Fruit fly (Drosophila melanogaster) whole organism, wandering third instar larva: ENCODE data around the gene Osi9.

ENCODE experiments used
- Abd-B ChIP-seq: fragments of >200 bp; optimal IDR thresholded peaks from 2 replicates; lab custom pipeline; 2017; ENCODE audit warnings: missing biosample characterization, missing genetic modification characterization
- CG32264 ChIP-seq: fragments of 200-800 bp; sonication (Bioruptor generic); optimal IDR thresholded peaks from 2 replicates; lab custom pipeline; 2016; ENCODE audit warnings: missing biosample characterization, missing genetic modification characterization
- Dfd ChIP-seq: fragments of >200 bp; optimal IDR thresholded peaks from 2 replicates; lab custom pipeline; 2017; ENCODE audit warnings: missing biosample characterization, missing genetic modification characterization
- Dif ChIP-seq: fragments of 200-275, 200-300 bp; sonication (Bioruptor generic); optimal IDR thresholded peaks from 2 replicates; lab custom pipeline; 2018; ENCODE audit warnings: missing biosample characterization, missing genetic modification characterization; ENCODE audit not compliant: partially characterized antibody
- GATAd ChIP-seq: sonication (Bioruptor generic); optimal IDR thresholded peaks from 2 replicates; lab custom pipeline; 2016; ENCODE audit warnings: missing biosample characterization, missing genetic modification characterization
- HLH106 ChIP-seq: fragments of 200-800 bp; optimal IDR thresholded peaks from 3 replicates; lab custom pipeline; 2019; ENCODE audit warnings: missing biosample characterization, mild to moderate bottlenecking, missing genetic modification characterization, moderate library complexity
- Hnf4 ChIP-seq: fragments of 200-800 bp; sonication (Bioruptor generic); optimal IDR thresholded peaks from 2 replicates; lab custom pipeline; 2016; ENCODE audit warnings: missing biosample characterization, mild to moderate bottlenecking, missing genetic modification characterization
- Hr83 ChIP-seq: fragments of 200-300 bp; sonication (Bioruptor generic); optimal IDR thresholded peaks from 2 replicates; lab custom pipeline; 2016; ENCODE audit warnings: missing biosample characterization, mild to moderate bottlenecking, missing genetic modification characterization, moderate library complexity; ENCODE audit not compliant: poor library complexity, severe bottlenecking
- Jra ChIP-seq: sonication (Bioruptor generic); optimal IDR thresholded peaks from 2 replicates; lab custom pipeline; 2016; ENCODE audit warnings: missing biosample characterization, missing genetic modification characterization
- Mio ChIP-seq: sonication (Bioruptor generic); optimal IDR thresholded peaks from 2 replicates; lab custom pipeline; 2016; ENCODE audit warnings: missing biosample characterization, missing genetic modification characterization
- Myc ChIP-seq: fragments of >200 bp; optimal IDR thresholded peaks from 2 replicates; lab custom pipeline; 2017
- N ChIP-seq: fragments of >200 bp; optimal IDR thresholded peaks from 2 replicates; lab custom pipeline; 2018; ENCODE audit warnings: missing biosample characterization, missing external identifiers, missing genetic modification characterization
- OdsH ChIP-seq: fragments of 200-800 bp; sonication (Bioruptor generic); optimal IDR thresholded peaks from 2 replicates; lab custom pipeline; 2016; ENCODE audit warnings: missing biosample characterization, mild to moderate bottlenecking, missing genetic modification characterization
- Sp1 ChIP-seq: fragments of 200-800 bp; sonication (Bioruptor generic); optimal IDR thresholded peaks from 3 replicates; lab custom pipeline; 2019; ENCODE audit warnings: missing biosample characterization, mild to moderate bottlenecking, missing genetic modification characterization, moderate library complexity
- brk ChIP-seq: fragments of 200-800 bp; sonication (Bioruptor generic); optimal IDR thresholded peaks from 2 replicates; lab custom pipeline; 2016; ENCODE audit warnings: missing biosample characterization, mild to moderate bottlenecking, missing genetic modification characterization
- dl ChIP-seq, 2 experiments: fragments of 175-275, 200-275 bp in 1 of 2; fragments of 200-275 bp in 1 of 2; sonication (Bioruptor generic); optimal IDR thresholded peaks; lab custom pipeline; 2018; ENCODE audit warnings: mild to moderate bottlenecking in 2 of 2, missing biosample characterization in 2 of 2, missing genetic modification characterization in 2 of 2, moderate library complexity in 2 of 2; ENCODE audit not compliant: partially characterized antibody in 2 of 2, insufficient read depth in 1 of 2
- dmrt93B ChIP-seq: fragments of 200-800 bp; sonication (Bioruptor generic); optimal IDR thresholded peaks from 2 replicates; lab custom pipeline; 2018; ENCODE audit warnings: missing biosample characterization, mild to moderate bottlenecking, missing genetic modification characterization
- dsf ChIP-seq: sonication (Bioruptor generic); optimal IDR thresholded peaks from 2 replicates; lab custom pipeline; 2016; ENCODE audit warnings: missing biosample characterization, missing genetic modification characterization, borderline replicate concordance
- ey ChIP-seq: fragments of 200-800 bp; sonication (Bioruptor generic); optimal IDR thresholded peaks from 2 replicates; lab custom pipeline; 2016; ENCODE audit warnings: missing biosample characterization, missing genetic modification characterization
- foxo ChIP-seq, 2 experiments: fragments of 200-800 bp; sonication (Bioruptor generic); optimal IDR thresholded peaks; 2 replicates in 1 of 2; 3 replicates in 1 of 2; lab custom pipeline; 2016 to 2017; ENCODE audit warnings: missing biosample characterization in 2 of 2, missing genetic modification characterization in 2 of 2
- fru ChIP-seq: fragments of 200-800 bp; sonication (Bioruptor generic); optimal IDR thresholded peaks from 3 replicates; lab custom pipeline; 2016; ENCODE audit warnings: missing biosample characterization, mild to moderate bottlenecking, missing genetic modification characterization
- jim ChIP-seq: fragments of 175-275, 200-325 bp; sonication (Bioruptor generic); optimal IDR thresholded peaks from 2 replicates; lab custom pipeline; 2016; ENCODE audit warnings: missing biosample characterization, mild to moderate bottlenecking, missing genetic modification characterization
- lola ChIP-seq: fragments of >200 bp; optimal IDR thresholded peaks from 2 replicates; lab custom pipeline; 2017; ENCODE audit warnings: missing biosample characterization, missing genetic modification characterization
- pan ChIP-seq: fragments of >200 bp; optimal IDR thresholded peaks from 2 replicates; lab custom pipeline; 2017
- psq ChIP-seq: fragments of 200-800 bp; sonication (Bioruptor generic); optimal IDR thresholded peaks from 3 replicates; lab custom pipeline; 2017; ENCODE audit warnings: missing biosample characterization, mild to moderate bottlenecking, missing genetic modification characterization, moderate library complexity
- rgr ChIP-seq: fragments of 200-800 bp; sonication (Bioruptor generic); optimal IDR thresholded peaks from 3 replicates; lab custom pipeline; 2016; ENCODE audit warnings: missing biosample characterization, mild to moderate bottlenecking, missing genetic modification characterization
- sage ChIP-seq: fragments of 200-800 bp; sonication (Bioruptor generic); optimal IDR thresholded peaks from 2 replicates; lab custom pipeline; 2016; ENCODE audit warnings: missing biosample characterization, mild to moderate bottlenecking, missing genetic modification characterization
- sv ChIP-seq: fragments of 200-800 bp; sonication (Bioruptor generic); optimal IDR thresholded peaks from 3 replicates; lab custom pipeline; 2016; ENCODE audit warnings: missing biosample characterization, missing genetic modification characterization
- tai ChIP-seq: sonication (Bioruptor generic); optimal IDR thresholded peaks from 2 replicates; lab custom pipeline; 2016; ENCODE audit warnings: missing biosample characterization, missing genetic modification characterization
- usp ChIP-seq: fragments of >200 bp; optimal IDR thresholded peaks from 2 replicates; lab custom pipeline; 2017; ENCODE audit warnings: missing biosample characterization, missing genetic modification characterization
- woc ChIP-seq: sonication (Bioruptor generic); optimal IDR thresholded peaks from 2 replicates; lab custom pipeline; 2016; ENCODE audit warnings: missing biosample characterization, mild to moderate bottlenecking, missing genetic modification characterization

Osi9 gene

DNA sequence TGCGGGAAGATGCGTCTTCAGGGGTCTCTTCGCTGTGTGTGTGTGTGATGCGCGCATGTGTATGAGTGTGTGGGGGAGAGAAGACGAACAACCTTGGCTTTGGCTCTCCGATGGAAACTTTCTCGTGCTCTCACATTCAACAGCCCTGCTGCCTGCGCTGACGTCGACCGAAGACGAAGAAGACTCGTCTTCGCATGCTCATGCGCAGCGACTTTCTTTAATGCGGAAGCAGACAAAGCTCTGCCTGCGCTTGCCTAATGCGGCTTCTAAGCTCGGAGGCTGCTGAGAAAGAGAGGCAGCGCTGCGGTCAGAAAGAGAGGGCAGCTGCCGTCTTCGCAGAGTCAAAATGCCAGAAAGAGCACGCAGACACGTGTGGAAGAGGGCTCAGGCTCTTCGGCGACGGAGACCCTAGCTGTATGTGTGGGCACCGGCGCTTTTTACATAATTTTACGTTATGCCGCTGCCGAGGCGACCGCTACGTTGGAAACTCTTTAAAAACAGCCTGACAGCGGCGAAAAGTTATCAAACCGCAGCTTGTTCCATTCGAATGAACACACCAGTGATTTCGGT is 25.7 kb upstream of the Osi9 start, which contains the start of gene Osi6:
Gene Osi6 (plus strand): TSS at position 520 of the 570 bp plus-strand sequence.
- TF ChIP-seq pan (lab: Kevin White, UChicago) (no peak), HLH106 (no peak), fru (no peak)

DNA sequence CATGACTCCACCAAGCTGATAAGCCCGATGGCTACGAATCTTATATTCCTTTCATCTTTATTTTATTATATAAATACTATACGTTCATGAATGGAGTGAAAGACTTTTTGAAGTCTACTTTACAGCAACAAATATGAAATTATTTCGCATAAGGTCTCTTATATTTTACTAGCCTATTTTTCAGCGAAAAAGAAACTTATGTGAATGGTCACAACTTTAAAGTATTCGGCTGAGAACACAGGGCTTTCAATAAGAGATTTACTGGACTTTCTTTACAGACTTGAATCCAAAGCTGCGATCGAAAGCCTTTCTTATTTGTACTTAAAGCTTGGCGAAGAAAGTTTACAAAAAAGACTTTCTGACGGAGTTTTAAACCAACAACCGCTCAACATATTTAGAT is 21.0 kb upstream of the Osi9 start:
- TF ChIP-seq Myc (peak; percentile 53), OdsH (GFP tag; lab: Kevin White, UChicago) (no peak)

DNA sequence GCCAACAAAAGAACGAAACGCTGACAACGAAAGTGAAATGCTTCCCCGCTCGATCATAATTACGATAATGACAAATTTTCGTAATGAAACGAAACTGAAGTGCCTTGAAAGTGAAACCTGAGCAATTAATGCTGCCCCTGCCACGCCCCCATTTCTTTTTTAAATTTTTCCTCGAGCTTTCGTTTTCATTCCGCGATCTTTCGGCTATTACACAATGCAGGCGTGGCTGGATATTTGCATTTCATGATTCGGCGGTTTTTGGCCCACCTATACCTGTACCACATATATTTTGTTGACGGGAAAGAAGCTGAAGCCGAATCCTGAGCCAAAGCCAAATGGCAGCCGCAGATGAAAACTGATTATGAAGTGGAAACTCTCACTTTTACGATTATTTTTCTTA is 19.7 kb upstream of the Osi9 start:
- TF ChIP-seq fru (no peak), N (GFP tag; lab: Kevin White, UChicago) (no peak), GATAd (GFP tag; lab: Kevin White, UChicago) (no peak), sage (GFP tag; lab: Kevin White, UChicago) (no peak), foxo (GFP tag; optimal IDR thresholded peaks at IDR 0.05; lab: Kevin White, UChicago) (no peak)

DNA sequence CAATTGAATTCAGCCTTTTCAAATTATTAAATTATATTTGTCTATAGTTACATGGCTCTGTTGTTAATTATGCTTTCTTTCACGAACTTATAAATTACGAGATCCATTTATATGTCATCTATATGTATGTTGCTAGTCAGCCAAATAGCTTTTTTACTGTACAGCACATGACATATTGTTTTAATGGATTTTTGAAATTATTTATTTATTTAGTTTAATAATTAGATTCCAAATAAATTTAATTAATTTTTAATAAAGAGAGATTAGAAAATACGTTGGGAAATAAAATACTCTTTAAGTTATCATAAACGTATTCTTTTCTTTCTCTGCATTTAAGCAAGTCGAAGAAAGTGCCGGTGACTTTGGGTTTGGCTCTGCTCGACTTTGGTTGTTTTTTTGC is 18.7 kb upstream of the Osi9 start:
- TF ChIP-seq sv (no peak), Dif (GFP tag; lab: Kevin White, UChicago) (no peak), Hr83 (GFP tag; lab: Kevin White, UChicago) (no peak), usp (no peak), Hnf4 (GFP tag; lab: Kevin White, UChicago) (no peak), Abd-B (GFP tag; lab: Kevin White, UChicago) (no peak), Jra (GFP tag; lab: Kevin White, UChicago) (no peak), lola (no peak), dl (GFP tag; optimal IDR thresholded peaks at IDR 0.05; lab: Kevin White, UChicago; ENCODE audit: insufficient read depth in 1 of 2, partially characterized antibody in 2 of 2) (no peak), Sp1 (GFP tag; lab: Kevin White, UChicago) (no peak), fru (no peak), ey (GFP tag; lab: Kevin White, UChicago) (no peak), sage (GFP tag; lab: Kevin White, UChicago) (no peak), Mio (GFP tag; lab: Kevin White, UChicago) (no peak), N (GFP tag; lab: Kevin White, UChicago) (no peak), pan (lab: Kevin White, UChicago) (no peak), foxo (GFP tag; optimal IDR thresholded peaks at IDR 0.05; lab: Kevin White, UChicago) (no peak), dsf (no peak), HLH106 (no peak), woc (no peak)

DNA sequence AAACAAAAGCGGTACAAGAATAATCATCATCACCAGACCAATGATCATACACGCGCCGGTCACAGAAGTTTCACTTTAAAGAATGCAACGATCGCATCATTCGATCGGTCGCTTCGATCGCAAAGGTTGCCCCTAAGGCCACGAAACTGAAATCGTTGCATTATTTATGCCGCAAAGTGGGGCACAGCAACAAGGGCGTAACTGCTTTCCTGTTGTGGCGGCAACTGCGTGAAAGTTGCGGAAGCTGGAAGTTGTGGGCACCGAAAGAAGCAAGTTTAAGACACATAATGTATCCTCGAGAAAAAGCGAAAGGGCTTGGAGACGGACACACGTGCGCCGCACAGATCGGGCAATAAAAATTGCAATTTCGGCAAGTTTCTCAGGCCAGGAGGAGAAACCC is 16.0 kb upstream of the Osi9 start:
- no peak for TF ChIP-seq dsf
- no peak for TF ChIP-seq OdsH (GFP tag; lab: Kevin White, UChicago)
- TF ChIP-seq rgr (GFP tag; lab: Kevin White, UChicago), result no peak
- TF ChIP-seq dl (GFP tag; optimal IDR thresholded peaks at IDR 0.05; lab: Kevin White, UChicago; ENCODE audit: insufficient read depth in 1 of 2, partially characterized antibody in 2 of 2), result no peak
- TF ChIP-seq Dfd, result no peak
- no peak for TF ChIP-seq HLH106
- TF ChIP-seq CG32264 (GFP tag; lab: Kevin White, UChicago), result no peak
- TF ChIP-seq dmrt93B (GFP tag; lab: Kevin White, UChicago), result no peak
- TF ChIP-seq psq, result no peak
- TF ChIP-seq brk, result no peak
- TF ChIP-seq tai (GFP tag; lab: Kevin White, UChicago), result no peak
- no peak for TF ChIP-seq jim (GFP tag; lab: Kevin White, UChicago)
- no peak for TF ChIP-seq Myc
- no peak for TF ChIP-seq Hnf4 (GFP tag; lab: Kevin White, UChicago)
- no peak for TF ChIP-seq foxo (GFP tag; optimal IDR thresholded peaks at IDR 0.05; lab: Kevin White, UChicago)

DNA sequence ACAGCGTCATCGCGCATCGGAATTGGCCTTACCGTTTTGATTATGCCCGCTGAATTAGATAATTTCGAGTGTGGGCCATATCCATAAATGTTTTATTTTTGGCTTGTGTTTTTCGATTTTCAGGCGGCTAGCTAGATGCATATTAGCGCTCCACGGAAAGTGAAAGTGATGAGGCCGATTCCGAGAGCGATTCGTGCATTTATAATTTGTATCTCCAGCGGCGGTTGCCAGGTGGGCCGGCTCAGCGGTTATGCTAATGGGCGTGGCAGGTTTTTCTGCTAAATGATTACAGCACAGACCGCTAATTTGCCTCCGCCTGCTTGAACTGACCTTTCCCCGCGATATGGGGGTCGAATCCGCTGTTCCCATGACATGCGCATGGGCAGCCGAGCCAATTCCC is 15.0 kb upstream of the Osi9 start:
- no peak for TF ChIP-seq CG32264 (GFP tag; lab: Kevin White, UChicago)
- TF ChIP-seq tai (GFP tag; lab: Kevin White, UChicago), result no peak
- no peak for TF ChIP-seq dmrt93B (GFP tag; lab: Kevin White, UChicago)
- no peak for TF ChIP-seq ey (GFP tag; lab: Kevin White, UChicago)
- TF ChIP-seq Sp1 (GFP tag; lab: Kevin White, UChicago), result no peak
